Worm (Caenorhabditis elegans) whole organism, mixed stage, embryonic: ENCODE data around the gene sru-36.

Experiments used
- M03D4.4 ChIP-seq: sonication (generic microtip); optimal IDR thresholded peaks from 2 replicates; lab custom pipeline; 2017; ENCODE audit warnings: mild to moderate bottlenecking, missing genetic modification characterization, missing compliant biosample characterization
- blmp-1 ChIP-seq: fragments of 150-350 bp; optimal IDR thresholded peaks from 2 replicates; lab custom pipeline; 2014; ENCODE audit warnings: missing biosample characterization, missing genetic modification characterization
- ceh-39 ChIP-seq: fragments of 150-350 bp; optimal IDR thresholded peaks from 2 replicates; lab custom pipeline; 2014; ENCODE audit warnings: missing biosample characterization, missing genetic modification characterization
- ceh-43 ChIP-seq: fragments of 200-800 bp; sonication (Bioruptor generic); optimal IDR thresholded peaks from 2 replicates; lab custom pipeline; 2018; ENCODE audit warnings: mild to moderate bottlenecking, missing genetic modification characterization, moderate library complexity, missing compliant biosample characterization
- cnd-1 ChIP-seq: fragments of 200-800 bp; sonication (Bioruptor generic); optimal IDR thresholded peaks from 2 replicates; lab custom pipeline; 2018; ENCODE audit warnings: mild to moderate bottlenecking, missing genetic modification characterization, missing compliant biosample characterization
- elt-1 ChIP-seq: sonication (generic microtip); optimal IDR thresholded peaks from 2 replicates; lab custom pipeline; 2017; ENCODE audit warnings: missing genetic modification characterization, mild to moderate bottlenecking, missing compliant biosample characterization, antibody characterized with exemption, moderate library complexity, borderline replicate concordance; ENCODE audit not compliant: insufficient read depth
- flh-1 ChIP-seq: fragments of 200-800 bp; sonication (Bioruptor generic); optimal IDR thresholded peaks from 2 replicates; lab custom pipeline; 2018; ENCODE audit warnings: mild to moderate bottlenecking, missing genetic modification characterization, moderate library complexity, missing compliant biosample characterization
- ham-2 ChIP-seq: fragments of 200-800 bp; sonication (Bioruptor generic); optimal IDR thresholded peaks from 2 replicates; lab custom pipeline; 2018; ENCODE audit warnings: mild to moderate bottlenecking, missing genetic modification characterization, missing compliant biosample characterization
- hlh-1 ChIP-seq: fragments of 150-350 bp; optimal IDR thresholded peaks from 2 replicates; lab custom pipeline; 2014; ENCODE audit warnings: missing biosample characterization, missing genetic modification reagents, missing genetic modification characterization
- lin-13 ChIP-seq: fragments of 150-350 bp; optimal IDR thresholded peaks from 2 replicates; lab custom pipeline; 2014; ENCODE audit warnings: missing biosample characterization, missing genetic modification characterization
- lin-32 ChIP-seq: fragments of 200-800 bp; sonication (Bioruptor generic); optimal IDR thresholded peaks from 2 replicates; lab custom pipeline; 2018; ENCODE audit warnings: mild to moderate bottlenecking, missing genetic modification characterization, missing compliant biosample characterization
- mep-1 ChIP-seq: fragments of 150-350 bp; optimal IDR thresholded peaks from 2 replicates; lab custom pipeline; 2017; ENCODE audit warnings: missing biosample characterization, missing genetic modification reagents, missing genetic modification characterization, inconsistent platforms
- mls-2 ChIP-seq: sonication (generic microtip); optimal IDR thresholded peaks from 2 replicates; lab custom pipeline; 2016; ENCODE audit warnings: mild to moderate bottlenecking, missing genetic modification characterization, moderate library complexity, missing compliant biosample characterization
- nhr-12 ChIP-seq: fragments of 150-350 bp; optimal IDR thresholded peaks from 2 replicates; lab custom pipeline; 2014; ENCODE audit warnings: missing biosample characterization, missing genetic modification characterization
- nhr-2 ChIP-seq: fragments of 150-350 bp; optimal IDR thresholded peaks from 2 replicates; lab custom pipeline; 2014; ENCODE audit warnings: missing biosample characterization, missing genetic modification characterization
- nhr-237 ChIP-seq: fragments of 150-350 bp; optimal IDR thresholded peaks from 2 replicates; lab custom pipeline; 2014; ENCODE audit warnings: missing biosample characterization, missing genetic modification characterization
- nhr-28 ChIP-seq: fragments of 150-350 bp; optimal IDR thresholded peaks from 2 replicates; lab custom pipeline; 2014; ENCODE audit warnings: missing biosample characterization, missing genetic modification characterization
- nhr-76 ChIP-seq: sonication (generic microtip); optimal IDR thresholded peaks from 2 replicates; lab custom pipeline; 2017; ENCODE audit warnings: missing biosample characterization, missing genetic modification characterization
- pha-4 ChIP-seq: fragments of 150-350 bp; optimal IDR thresholded peaks from 2 replicates; lab custom pipeline; 2018; ENCODE audit warnings: missing biosample characterization, missing genetic modification reagents, missing genetic modification characterization
- snpc-4 ChIP-seq: fragments of 150-350 bp; optimal IDR thresholded peaks from 2 replicates; lab custom pipeline; 2014; ENCODE audit warnings: missing biosample characterization, missing genetic modification characterization
- sptf-1 ChIP-seq: sonication (generic microtip); optimal IDR thresholded peaks from 2 replicates; lab custom pipeline; 2017; ENCODE audit warnings: mild to moderate bottlenecking, missing genetic modification characterization, moderate library complexity, missing compliant biosample characterization
- tbx-8 ChIP-seq: fragments of 200-800 bp; sonication (Bioruptor generic); optimal IDR thresholded peaks from 2 replicates; lab custom pipeline; 2018; ENCODE audit warnings: mild to moderate bottlenecking, missing genetic modification characterization, moderate library complexity, missing compliant biosample characterization
- unc-120 ChIP-seq: sonication (generic microtip); optimal IDR thresholded peaks from 2 replicates; lab custom pipeline; 2017; ENCODE audit warnings: missing genetic modification characterization, missing compliant biosample characterization; ENCODE audit not compliant: poor library complexity, severe bottlenecking
- unc-39 ChIP-seq: fragments of 150-350 bp; optimal IDR thresholded peaks from 2 replicates; lab custom pipeline; 2014; ENCODE audit warnings: missing biosample characterization, missing genetic modification characterization
- unc-62 ChIP-seq: fragments of 150-350 bp; optimal IDR thresholded peaks from 2 replicates; lab custom pipeline; 2014; ENCODE audit warnings: missing biosample characterization, missing genetic modification reagents, missing genetic modification characterization
- zip-8 ChIP-seq: fragments of 150-350 bp; optimal IDR thresholded peaks from 2 replicates; lab custom pipeline; 2014; ENCODE audit warnings: missing biosample characterization, missing genetic modification characterization
- ztf-11 ChIP-seq: fragments of 150-350 bp; optimal IDR thresholded peaks from 2 replicates; lab custom pipeline; 2014; ENCODE audit warnings: missing biosample characterization, missing genetic modification characterization

sru-36 gene

DNA sequence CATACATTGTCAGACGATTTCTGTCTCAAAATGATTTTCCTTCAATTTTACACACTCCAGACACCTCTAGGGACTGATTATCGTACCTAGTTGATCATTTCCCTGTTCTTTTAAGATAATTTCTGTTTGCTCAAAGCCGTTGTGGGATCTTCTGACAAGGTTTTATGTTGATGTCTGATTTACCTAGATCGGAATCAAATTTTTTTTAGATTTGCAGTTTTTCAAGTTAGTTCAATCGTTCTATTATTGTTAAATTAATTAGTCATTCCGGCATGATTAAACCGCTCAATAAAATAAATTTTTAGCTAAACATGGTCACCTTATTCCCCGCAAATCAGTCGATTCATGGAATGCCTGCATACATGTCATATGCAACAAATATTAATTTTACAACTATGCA lies 27.9 kb upstream of the sru-36 start, which contains the start of gene sru-30:
TSS of gene sru-30 (plus strand) at position 301 of the 400 bp plus-strand sequence.
- no peak for TF ChIP-seq sptf-1
- TF ChIP-seq blmp-1 = no peak
- no peak for TF ChIP-seq nhr-12 (tag; lab: Kevin White, UChicago)
- no peak for TF ChIP-seq ham-2 (GFP tag; lab: Kevin White, UChicago)
- TF ChIP-seq tbx-8 (GFP tag; lab: Kevin White, UChicago) = no peak
- no peak for TF ChIP-seq zip-8 (tag; lab: Kevin White, UChicago)
- TF ChIP-seq pha-4 (tag; lab: Kevin White, UChicago) = no peak
- TF ChIP-seq unc-120 (tag; lab: Kevin White, UChicago) = no peak

DNA sequence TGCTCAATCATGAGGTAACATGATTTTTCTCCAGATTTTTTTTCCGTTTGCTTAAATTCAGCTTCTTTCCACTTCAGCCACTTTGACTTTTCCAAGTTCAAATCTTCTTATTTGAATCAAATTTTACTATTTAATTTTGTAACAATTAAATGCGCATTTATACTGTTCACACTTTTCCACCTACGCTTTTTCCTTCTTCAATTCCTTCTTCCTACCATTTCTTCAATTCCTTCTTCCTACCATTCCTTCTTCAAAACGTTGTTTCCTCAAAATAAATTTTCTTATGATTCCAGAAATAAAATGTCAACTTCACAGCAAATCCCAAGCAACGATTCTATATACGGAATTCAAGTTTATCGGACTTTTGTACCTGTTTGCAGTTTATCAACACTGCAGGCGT lies 25.1 kb upstream of the sru-36 start, which contains the start of gene sru-31:
TSS of gene sru-31 (plus strand) at position 301 of the 400 bp plus-strand sequence.
- TF ChIP-seq nhr-237 (tag; lab: Kevin White, UChicago) (no peak), M03D4.4 (tag; lab: Kevin White, UChicago) (no peak), flh-1 (GFP tag; lab: Kevin White, UChicago) (no peak), zip-8 (tag; lab: Kevin White, UChicago) (no peak), ham-2 (GFP tag; lab: Kevin White, UChicago) (no peak), nhr-76 (tag; lab: Kevin White, UChicago) (no peak), sptf-1 (no peak), unc-39 (no peak), ceh-43 (GFP tag; lab: Kevin White, UChicago) (no peak), cnd-1 (tag; lab: Kevin White, UChicago) (no peak), tbx-8 (GFP tag; lab: Kevin White, UChicago) (no peak), nhr-28 (no peak), ceh-39 (tag; lab: Kevin White, UChicago) (no peak), unc-62 (GFP tag; lab: Kevin White, UChicago) (no peak)

DNA sequence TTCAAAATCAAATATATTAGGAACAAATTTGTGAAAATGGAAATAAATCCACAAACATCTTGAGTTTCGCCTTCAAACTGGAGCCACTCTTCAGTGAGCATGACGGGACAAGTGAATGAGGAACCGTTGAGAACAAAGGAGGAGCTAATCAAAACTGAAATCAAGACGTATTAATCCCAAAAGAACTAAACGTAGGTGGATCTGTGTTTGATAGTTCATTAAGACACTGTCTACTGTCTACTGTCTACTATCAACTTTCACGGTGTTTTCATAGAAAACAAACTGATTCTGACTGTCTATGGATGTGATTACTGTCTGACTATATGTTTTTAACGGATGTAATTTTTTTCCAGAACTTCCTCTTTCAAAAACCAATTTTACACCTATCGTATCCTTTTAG lies 19.8 kb upstream of the sru-36 start, which contains the start of gene str-193:
TSS of gene str-193 (minus strand) at position 101 of the 400 bp plus-strand sequence.
- TF ChIP-seq lin-32 (GFP tag; lab: Kevin White, UChicago) = no peak
- no peak for TF ChIP-seq elt-1 (tag; lab: Kevin White, UChicago)
- TF ChIP-seq lin-13 (tag; lab: Kevin White, UChicago) = no peak
- TF ChIP-seq zip-8 (tag; lab: Kevin White, UChicago) = no peak
- TF ChIP-seq ham-2 (GFP tag; lab: Kevin White, UChicago) = no peak
- TF ChIP-seq M03D4.4 (tag; lab: Kevin White, UChicago) = no peak
- TF ChIP-seq ztf-11 (tag; lab: Kevin White, UChicago) = no peak
- TF ChIP-seq mep-1 (tag; lab: Kevin White, UChicago) = no peak

DNA sequence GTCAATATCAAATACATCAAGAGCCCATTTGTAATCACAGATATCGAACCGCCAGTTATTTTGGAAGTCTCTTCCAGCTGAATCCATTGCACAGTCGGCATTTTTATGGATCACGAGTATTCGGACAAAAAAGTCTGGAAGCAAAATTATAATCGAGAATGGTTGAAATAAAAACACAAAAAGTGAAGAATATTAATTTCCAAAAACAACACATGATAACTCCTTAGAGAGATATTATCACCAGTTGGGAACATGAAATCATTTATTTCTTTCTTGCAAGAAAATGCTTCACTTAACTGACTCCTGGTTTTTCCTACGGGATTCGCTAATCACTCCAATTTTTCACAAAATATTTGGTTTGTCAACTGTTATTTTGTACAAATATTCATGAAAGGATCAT lies 17.3 kb upstream of the sru-36 start, which contains the start of gene str-2:
TSS of gene str-2 (minus strand) at position 101 of the 400 bp plus-strand sequence.
- no peak for TF ChIP-seq nhr-28

DNA sequence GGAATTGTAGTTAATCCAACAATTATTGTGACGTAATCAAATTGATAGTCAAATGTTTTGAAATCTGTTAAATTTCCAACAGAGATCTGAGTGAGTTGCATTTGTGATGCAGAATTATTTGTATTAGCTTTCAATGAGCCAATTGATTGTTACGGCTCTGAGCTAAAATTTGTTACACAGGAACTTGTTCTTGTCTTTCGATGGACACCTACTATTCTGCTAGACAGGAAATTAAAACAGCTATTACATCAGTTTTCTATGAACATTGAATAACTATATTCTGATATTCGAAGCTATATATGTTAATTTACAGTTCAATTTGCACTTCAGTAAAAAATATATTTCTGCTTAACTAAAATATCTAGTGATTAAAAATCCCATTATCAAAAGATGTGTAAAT lies 7.6 kb upstream of the sru-36 start, which contains the start of gene sru-40:
TSS of gene sru-40 (minus strand) at position 101 of the 400 bp plus-strand sequence.
- no peak for TF ChIP-seq nhr-76 (tag; lab: Kevin White, UChicago)
- no peak for TF ChIP-seq sptf-1
- no peak for TF ChIP-seq M03D4.4 (tag; lab: Kevin White, UChicago)
- TF ChIP-seq zip-8 (tag; lab: Kevin White, UChicago) = peak; percentile 46

DNA sequence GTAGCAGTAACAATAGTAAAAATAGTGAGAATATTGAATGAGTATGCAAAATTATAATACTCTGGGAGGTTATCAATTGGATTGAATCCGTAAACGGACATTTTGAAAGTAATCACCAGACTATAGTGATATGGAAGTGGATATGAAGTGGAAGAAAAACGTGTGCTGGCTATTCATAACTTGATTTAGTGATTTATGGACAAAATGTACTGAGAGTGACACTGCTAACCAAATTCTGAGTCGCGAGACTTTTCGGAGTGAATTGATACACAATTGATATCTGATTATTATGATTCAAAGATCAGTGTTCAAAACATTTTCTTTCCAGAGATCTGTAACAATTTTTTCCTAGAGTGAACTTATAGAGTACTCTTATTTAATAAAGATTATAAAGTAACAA lies 5.5 kb upstream of the sru-36 start, which contains the start of gene sru-38:
TSS of gene sru-38 (minus strand) at position 101 of the 400 bp plus-strand sequence.
- TF ChIP-seq mls-2 (no peak), sptf-1 (no peak), nhr-2 (no peak), unc-62 (GFP tag; lab: Kevin White, UChicago) (no peak), ham-2 (GFP tag; lab: Kevin White, UChicago) (no peak), lin-13 (tag; lab: Kevin White, UChicago) (no peak), mep-1 (tag; lab: Kevin White, UChicago) (no peak), flh-1 (GFP tag; lab: Kevin White, UChicago) (no peak), ceh-39 (tag; lab: Kevin White, UChicago) (no peak), hlh-1 (tag; lab: Kevin White, UChicago) (no peak), lin-32 (GFP tag; lab: Kevin White, UChicago) (no peak), M03D4.4 (tag; lab: Kevin White, UChicago) (no peak), snpc-4 (no peak)
